Worm (Caenorhabditis elegans) whole organism, late embryonic: ENCODE data around the gene Y32H12A.1.
A peak's percentile ranks its signal among the peaks of the same experiment; 100 is the strongest.

Experiments used
- C08G9.2 ChIP-seq: sonication (generic microtip); optimal IDR thresholded peaks from 2 replicates; lab custom pipeline; 2016; ENCODE audit warnings: mild to moderate bottlenecking, missing genetic modification characterization, moderate library complexity, missing compliant biosample characterization
- F13H6.1 ChIP-seq: sonication (generic microtip); optimal IDR thresholded peaks from 2 replicates; lab custom pipeline; 2016; ENCODE audit warnings: missing genetic modification characterization, missing compliant biosample characterization
- K02D7.2 ChIP-seq: sonication (generic microtip); optimal IDR thresholded peaks from 2 replicates; lab custom pipeline; 2017; ENCODE audit warnings: mild to moderate bottlenecking, missing genetic modification characterization, missing compliant biosample characterization
- K09A11.1 ChIP-seq: sonication (generic microtip); optimal IDR thresholded peaks from 2 replicates; lab custom pipeline; 2017; ENCODE audit warnings: antibody characterized with exemption, mild to moderate bottlenecking, missing genetic modification characterization, missing compliant biosample characterization; ENCODE audit not compliant: insufficient read depth
- T23F11.4 ChIP-seq: fragments of 200-800 bp; sonication (Bioruptor generic); optimal IDR thresholded peaks from 2 replicates; lab custom pipeline; 2018; ENCODE audit warnings: mild to moderate bottlenecking, missing genetic modification characterization, missing compliant biosample characterization
- Y22D7AL.16 ChIP-seq: sonication (generic microtip); optimal IDR thresholded peaks from 2 replicates; lab custom pipeline; 2016; ENCODE audit warnings: missing genetic modification characterization, missing compliant biosample characterization
- ama-1 ChIP-seq: fragments of 150-350 bp; optimal IDR thresholded peaks from 2 replicates; lab custom pipeline; 2014
- ceh-19 ChIP-seq: fragments of 200-800 bp; sonication (Bioruptor generic); optimal IDR thresholded peaks from 2 replicates; lab custom pipeline; 2018; ENCODE audit warnings: mild to moderate bottlenecking, missing genetic modification characterization, missing compliant biosample characterization
- ceh-30 ChIP-seq: fragments of 150-350 bp; optimal IDR thresholded peaks from 2 replicates; lab custom pipeline; 2014; ENCODE audit warnings: missing biosample characterization, missing genetic modification characterization
- ceh-31 ChIP-seq: sonication (generic microtip); optimal IDR thresholded peaks from 2 replicates; lab custom pipeline; 2016; ENCODE audit warnings: missing genetic modification characterization, missing compliant biosample characterization
- ceh-34 ChIP-seq: sonication (generic microtip); optimal IDR thresholded peaks from 2 replicates; lab custom pipeline; 2016; ENCODE audit warnings: mild to moderate bottlenecking, missing genetic modification characterization, missing compliant biosample characterization
- ceh-6 ChIP-seq: fragments of 200-800 bp; sonication (Bioruptor generic); optimal IDR thresholded peaks from 2 replicates; lab custom pipeline; 2018; ENCODE audit warnings: mild to moderate bottlenecking, missing genetic modification characterization, missing compliant biosample characterization
- dmd-4 ChIP-seq: sonication (generic microtip); optimal IDR thresholded peaks from 2 replicates; lab custom pipeline; 2016; ENCODE audit warnings: borderline replicate concordance, missing genetic modification characterization, missing compliant biosample characterization
- dve-1 ChIP-seq: sonication (generic microtip); optimal IDR thresholded peaks from 2 replicates; lab custom pipeline; 2017; ENCODE audit warnings: antibody characterized with exemption, mild to moderate bottlenecking, missing genetic modification characterization, missing compliant biosample characterization
- elt-2 ChIP-seq: sonication (generic microtip); optimal IDR thresholded peaks from 2 replicates; lab custom pipeline; 2016; ENCODE audit warnings: missing genetic modification reagents, missing genetic modification characterization, missing compliant biosample characterization
- elt-4 ChIP-seq: sonication (generic microtip); optimal IDR thresholded peaks from 2 replicates; lab custom pipeline; 2016; ENCODE audit warnings: missing genetic modification characterization, missing compliant biosample characterization
- ets-4 ChIP-seq: sonication (generic microtip); optimal IDR thresholded peaks from 2 replicates; lab custom pipeline; 2016; ENCODE audit warnings: missing genetic modification characterization, missing compliant biosample characterization
- eyg-1 ChIP-seq: sonication (generic microtip); optimal IDR thresholded peaks from 2 replicates; lab custom pipeline; 2016; ENCODE audit warnings: missing genotype, missing genetic modification characterization, missing compliant biosample characterization
- fkh-6 ChIP-seq: sonication (generic microtip); optimal IDR thresholded peaks from 2 replicates; lab custom pipeline; 2016; ENCODE audit warnings: missing genetic modification characterization, missing compliant biosample characterization
- gmeb-2 ChIP-seq: sonication (generic microtip); optimal IDR thresholded peaks from 2 replicates; lab custom pipeline; 2016; ENCODE audit warnings: missing genetic modification characterization, inconsistent platforms, missing compliant biosample characterization
- lim-6 ChIP-seq: sonication (generic microtip); optimal IDR thresholded peaks from 2 replicates; lab custom pipeline; 2016; ENCODE audit warnings: missing genetic modification characterization, missing compliant biosample characterization
- nhr-11 ChIP-seq: fragments of 150-350 bp; optimal IDR thresholded peaks from 2 replicates; lab custom pipeline; 2014; ENCODE audit warnings: missing biosample characterization, missing genetic modification characterization
- nhr-232 ChIP-seq: sonication (generic microtip); optimal IDR thresholded peaks from 2 replicates; lab custom pipeline; 2016; ENCODE audit warnings: missing genetic modification characterization, missing compliant biosample characterization
- pat-9 ChIP-seq: fragments of 200-800 bp; sonication (Bioruptor generic); optimal IDR thresholded peaks from 2 replicates; lab custom pipeline; 2018; ENCODE audit warnings: mild to moderate bottlenecking, missing genetic modification characterization, moderate library complexity, missing compliant biosample characterization
- pax-1 ChIP-seq: fragments of 150-350 bp; optimal IDR thresholded peaks from 2 replicates; lab custom pipeline; 2014; ENCODE audit warnings: missing biosample characterization, missing genetic modification characterization
- pros-1 ChIP-seq: fragments of 150-350 bp; optimal IDR thresholded peaks from 2 replicates; lab custom pipeline; 2014; ENCODE audit warnings: missing biosample characterization, missing genetic modification reagents, missing genetic modification characterization
- sdc-2 ChIP-seq: sonication (generic microtip); optimal IDR thresholded peaks from 2 replicates; lab custom pipeline; 2016; ENCODE audit warnings: missing genotype, missing genetic modification characterization, missing compliant biosample characterization
- sox-2 ChIP-seq: fragments of 200-800 bp; sonication (Bioruptor generic); IDR thresholded peaks from 2 replicates; pipeline ENCODE4 v1.3.6; 2022; ENCODE audit warnings: missing genetic modification reagents, missing genetic modification characterization, missing compliant biosample characterization
- sox-4 ChIP-seq: sonication (generic microtip); optimal IDR thresholded peaks from 2 replicates; lab custom pipeline; 2017; ENCODE audit warnings: mild to moderate bottlenecking, missing genetic modification characterization, inconsistent platforms, missing compliant biosample characterization
- tbx-2 ChIP-seq: sonication (generic microtip); optimal IDR thresholded peaks from 2 replicates; lab custom pipeline; 2016; ENCODE audit warnings: missing genetic modification characterization, missing compliant biosample characterization
- unc-3 ChIP-seq, 2 experiments: fragments of 200-800 bp in 1 of 2; sonication (Bioruptor generic) in 1 of 2; sonication (generic microtip) in 1 of 2; conservative IDR thresholded peaks in 1 of 2; optimal IDR thresholded peaks in 1 of 2; 2 replicates each; pipeline versions ENCODE4 v1.3.6 to Lab custom; 2016 to 2022; ENCODE audit warnings: missing compliant biosample characterization in 2 of 2, missing genetic modification characterization in 2 of 2, missing genetic modification reagents in 1 of 2
- unc-42 ChIP-seq: sonication (generic microtip); optimal IDR thresholded peaks from 2 replicates; lab custom pipeline; 2016; ENCODE audit warnings: missing genotype, missing genetic modification characterization, missing compliant biosample characterization
- unc-55 ChIP-seq: sonication (generic microtip); optimal IDR thresholded peaks from 2 replicates; lab custom pipeline; 2017; ENCODE audit warnings: missing biosample characterization, missing genetic modification reagents, missing genetic modification characterization
- zip-5 ChIP-seq: sonication (generic microtip); optimal IDR thresholded peaks from 2 replicates; lab custom pipeline; 2016; ENCODE audit warnings: missing genetic modification characterization, missing compliant biosample characterization

Gene Y32H12A.1

ce11 chrIII:5349250-5349649 lies 12.8 kb upstream of the Y32H12A.1 start, which contains the start of gene thoc-5 (continued):
- TF ChIP-seq T23F11.4 (no peak), ets-4 (peak; percentile 100), gmeb-2 (tag; lab: Kevin White, UChicago) (no peak), zip-5 (peak; percentile 69), elt-4 (tag; lab: Kevin White, UChicago) (no peak), pax-1 (tag; lab: Kevin White, UChicago) (no peak), ceh-19 (GFP tag; lab: Kevin White, UChicago) (peak; percentile 4), unc-42 (tag; lab: Kevin White, UChicago) (peak; percentile 20), sox-2 (GFP tag; lab: Robert Waterston, UW) (no peak), pros-1 (tag; lab: Kevin White, UChicago) (peak; percentile 26), ceh-6 (GFP tag; lab: Kevin White, UChicago) (no peak), elt-2 (tag; lab: Kevin White, UChicago) (peak; percentile 51), unc-55 (GFP tag; lab: Kevin White, UChicago) (no peak), ceh-31 (tag; lab: Kevin White, UChicago) (peak; percentile 96), F13H6.1 (tag; lab: Kevin White, UChicago) (peak; percentile 86), nhr-11 (no peak), Y22D7AL.16 (tag; lab: Kevin White, UChicago) (no peak), lim-6 (peak; percentile 64), pat-9 (tag; lab: Kevin White, UChicago) (no peak), ama-1 (lab: Kevin White, UChicago) (no peak)

- no peak for TF ChIP-seq nhr-11
- TF ChIP-seq C08G9.2 (tag; lab: Kevin White, UChicago): no peak
- no peak for TF ChIP-seq pax-1 (tag; lab: Kevin White, UChicago)
- no peak for TF ChIP-seq sdc-2 (tag; lab: Kevin White, UChicago)
- no peak for TF ChIP-seq unc-3 (GFP tag; conservative IDR thresholded peaks at IDR 0.05; lab: Robert Waterston, UW)
- TF ChIP-seq unc-3 (tag; optimal IDR thresholded peaks at IDR 0.05; lab: Kevin White, UChicago): no peak
- no peak for TF ChIP-seq dmd-4 (tag; lab: Kevin White, UChicago)
- TF ChIP-seq fkh-6 (tag; lab: Kevin White, UChicago): no peak
- TF ChIP-seq eyg-1 (tag; lab: Kevin White, UChicago): no peak
- TF ChIP-seq K09A11.1: no peak
- TF ChIP-seq ceh-30: no peak
- TF ChIP-seq dve-1: no peak
- no peak for TF ChIP-seq ceh-19 (GFP tag; lab: Kevin White, UChicago)
- TF ChIP-seq nhr-232 (tag; lab: Kevin White, UChicago): no peak
- no peak for TF ChIP-seq pros-1 (tag; lab: Kevin White, UChicago)
- no peak for TF ChIP-seq ceh-34
- no peak for TF ChIP-seq sox-2 (GFP tag; lab: Robert Waterston, UW)
- TF ChIP-seq, all 69 proteins: peak for 0
Observed at ce11 chrIII:5367995-5368899, 6.2 kb downstream of the Y32H12A.1 start, which contains the start of gene dhs-9. Gene dhs-9, minus strand, starts transcription at chrIII:5368045.

- no peak for TF ChIP-seq sox-4 (tag; lab: Kevin White, UChicago)
- no peak for TF ChIP-seq tbx-2 (tag; lab: Kevin White, UChicago)
- TF ChIP-seq K02D7.2 (tag; lab: Kevin White, UChicago): no peak
- TF ChIP-seq, all 69 proteins: peak for 0
Observed at ce11 chrIII:5371226-5371926, 9.4 kb downstream of the Y32H12A.1 start, which contains the start of gene szy-2. Gene szy-2, minus strand, starts transcription at chrIII:5371276.
